Worm (Caenorhabditis elegans) whole organism, L1 larva: ENCODE measurements around the gene T01H10.11.

ENCODE experiments used
- C04F5.9 ChIP-seq: sonication (generic microtip); optimal IDR thresholded peaks from 2 replicates; lab custom pipeline; 2016; ENCODE audit warnings: missing genetic modification characterization, missing compliant biosample characterization
- C16A3.4 ChIP-seq: fragments of 150-350 bp; optimal IDR thresholded peaks from 2 replicates; lab custom pipeline; 2014; ENCODE audit warnings: missing biosample characterization, missing genetic modification characterization
- ceh-90 ChIP-seq: sonication (generic microtip); optimal IDR thresholded peaks from 2 replicates; lab custom pipeline; 2016; ENCODE audit warnings: missing genetic modification characterization, missing compliant biosample characterization
- dpl-1 ChIP-seq, 3 experiments: fragments of 150-350 bp in 2 of 3; sonication (generic microtip) in 1 of 3; optimal IDR thresholded peaks; 2 replicates each; lab custom pipeline; 2014 to 2017; ENCODE audit warnings: missing biosample characterization in 3 of 3, missing genetic modification characterization in 3 of 3, missing genetic modification reagents in 3 of 3
- efl-1 ChIP-seq, 4 experiments: fragments of 150-350 bp; optimal IDR thresholded peaks in 3 of 4; peaks in 1 of 4; 1 replicate in 1 of 4; 2 replicates in 3 of 4; lab custom pipeline; 2014; ENCODE audit warnings: missing biosample characterization in 2 of 4, missing genetic modification characterization in 2 of 4, missing genetic modification reagents in 2 of 4
- elt-2 ChIP-seq: sonication (generic microtip); optimal IDR thresholded peaks from 2 replicates; lab custom pipeline; 2016; ENCODE audit warnings: missing genetic modification characterization, mild to moderate bottlenecking, inconsistent platforms, missing compliant biosample characterization, missing genetic modification reagents
- ets-5 ChIP-seq: fragments of 200-800 bp; sonication (Bioruptor generic); IDR thresholded peaks from 2 replicates; pipeline ENCODE4 v1.3.6; 2022; ENCODE audit warnings: missing genetic modification characterization, missing compliant biosample characterization
- jun-1 ChIP-seq: fragments of 150-350 bp; optimal IDR thresholded peaks from 2 replicates; lab custom pipeline; 2014; ENCODE audit warnings: missing biosample characterization, missing genetic modification reagents, missing genetic modification characterization
- lin-14 ChIP-seq: fragments of 200-800 bp; sonication (Bioruptor generic); optimal IDR thresholded peaks from 2 replicates; lab custom pipeline; 2018; ENCODE audit warnings: mild to moderate bottlenecking, missing genetic modification characterization, moderate library complexity, missing compliant biosample characterization
- lin-35 ChIP-seq, 2 experiments: fragments of 150-350 bp; optimal IDR thresholded peaks; 2 replicates each; lab custom pipeline; 2014; ENCODE audit warnings: missing biosample characterization in 2 of 2, missing genetic modification characterization in 2 of 2, missing genetic modification reagents in 2 of 2
- nhr-19 ChIP-seq: fragments of 200-800 bp; sonication (Bioruptor generic); conservative IDR thresholded peaks from 2 replicates; pipeline ENCODE4 v1.3.6; 2022; ENCODE audit warnings: missing genetic modification characterization, missing compliant biosample characterization
- nhr-20 ChIP-seq: sonication (generic microtip); optimal IDR thresholded peaks from 2 replicates; lab custom pipeline; 2016; ENCODE audit warnings: mild to moderate bottlenecking, missing genetic modification characterization, missing compliant biosample characterization
- nhr-28 ChIP-seq: fragments of 150-350 bp; optimal IDR thresholded peaks from 2 replicates; lab custom pipeline; 2014; ENCODE audit warnings: missing biosample characterization, missing genetic modification characterization
- nhr-85 ChIP-seq: sonication (generic microtip); peaks from one replicate; lab custom pipeline; 2016; ENCODE audit warnings: missing genetic modification characterization, inconsistent platforms, missing compliant biosample characterization
- nhr-90 ChIP-seq: sonication (generic microtip); optimal IDR thresholded peaks from 2 replicates; lab custom pipeline; 2016; ENCODE audit warnings: mild to moderate bottlenecking, missing genetic modification characterization, missing compliant biosample characterization; ENCODE audit not compliant: poor library complexity
- rnt-1 ChIP-seq: sonication (generic microtip); optimal IDR thresholded peaks from 2 replicates; lab custom pipeline; 2016; ENCODE audit warnings: mild to moderate bottlenecking, missing genetic modification characterization, moderate library complexity, missing compliant biosample characterization
- sox-4 ChIP-seq: sonication (generic microtip); optimal IDR thresholded peaks from 2 replicates; lab custom pipeline; 2016; ENCODE audit warnings: missing genetic modification characterization, missing compliant biosample characterization
- sptf-1 ChIP-seq: fragments of 150-350 bp; optimal IDR thresholded peaks from 2 replicates; lab custom pipeline; 2014; ENCODE audit warnings: missing biosample characterization, missing genetic modification characterization
- sup-37 ChIP-seq: fragments of 200-800 bp; sonication (Bioruptor generic); optimal IDR thresholded peaks from 2 replicates; lab custom pipeline; 2018; ENCODE audit warnings: mild to moderate bottlenecking, missing genetic modification characterization, missing compliant biosample characterization
- swsn-7 ChIP-seq: sonication (generic microtip); optimal IDR thresholded peaks from 2 replicates; lab custom pipeline; 2016; ENCODE audit warnings: missing genetic modification characterization, missing compliant biosample characterization
- tlp-1 ChIP-seq: fragments of 150-350 bp; optimal IDR thresholded peaks from 2 replicates; lab custom pipeline; 2014; ENCODE audit warnings: missing biosample characterization, missing genetic modification characterization
- unc-130 ChIP-seq: fragments of 150-350 bp; optimal IDR thresholded peaks from 2 replicates; lab custom pipeline; 2017; ENCODE audit warnings: missing biosample characterization, missing genetic modification characterization, inconsistent platforms
- unc-30 ChIP-seq: sonication (generic microtip); optimal IDR thresholded peaks from 2 replicates; lab custom pipeline; 2017; ENCODE audit warnings: missing biosample characterization, missing genetic modification characterization
- vab-15 ChIP-seq: sonication (generic microtip); optimal IDR thresholded peaks from 2 replicates; lab custom pipeline; 2017; ENCODE audit warnings: missing genotype, mild to moderate bottlenecking, missing genetic modification characterization, missing compliant biosample characterization
- ztf-11 ChIP-seq, 2 experiments: sonication (generic microtip); optimal IDR thresholded peaks; 2 replicates each; lab custom pipeline; 2016 to 2017; ENCODE audit warnings: missing genetic modification characterization in 2 of 2, missing biosample characterization in 1 of 2, missing compliant biosample characterization in 1 of 2

T01H10.11 gene

DNA sequence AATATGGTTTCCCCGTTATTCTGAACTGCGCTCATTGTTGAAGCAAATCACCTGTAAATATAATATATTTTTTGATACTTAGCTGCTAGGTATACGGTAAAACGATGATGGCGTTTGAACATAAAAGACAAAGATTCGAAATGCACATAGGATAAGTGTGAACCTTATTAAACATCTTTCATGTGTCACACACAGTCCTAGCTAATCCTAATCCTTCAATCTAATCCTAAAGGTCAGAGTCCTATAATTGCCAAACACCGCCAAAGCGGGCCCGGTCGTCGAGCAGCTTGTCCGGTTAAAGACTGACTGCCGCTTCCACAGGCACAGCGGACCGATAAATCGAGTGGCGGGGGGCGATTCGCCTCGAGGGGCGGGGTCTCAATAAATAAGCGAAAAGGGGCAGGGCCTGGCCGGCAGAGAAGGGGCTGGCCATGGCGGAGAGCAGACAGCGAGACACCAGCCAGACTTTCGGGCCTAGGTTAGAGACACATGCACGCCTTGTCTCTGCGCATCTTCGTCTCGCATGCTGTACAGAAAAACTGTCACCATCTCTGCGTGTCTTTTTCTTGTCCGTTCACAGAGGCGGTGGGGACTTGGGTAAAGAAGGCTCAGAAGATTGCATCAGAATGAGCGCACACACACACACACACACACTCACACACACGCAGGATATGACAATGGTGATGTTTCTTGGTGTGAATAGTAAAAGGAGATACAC is 48.5 kb downstream of the T01H10.11 start, which contains the start of gene F57G12.1 (continued):
- TF ChIP-seq sox-4 (tag; lab: Kevin White, UChicago) (no peak), nhr-28 (no peak), ceh-90 (tag; lab: Kevin White, UChicago) (no peak), jun-1 (tag; lab: Kevin White, UChicago) (peak; percentile 77), efl-1 (optimal IDR thresholded peaks at IDR 0.05; lab: Kevin White, UChicago) (peak; percentile 48 to 76), efl-1 (GFP tag; optimal IDR thresholded peaks at IDR 0.05 in 1 of 2; lab: Kevin White, UChicago) (peak in 1 of 2 experiments; percentile 40), rnt-1 (peak; percentile 78), C16A3.4 (tag; lab: Kevin White, UChicago) (peak; percentile 80), sptf-1 (tag; lab: Kevin White, UChicago) (no peak), sup-37 (GFP tag; lab: Kevin White, UChicago) (peak; percentile 18), tlp-1 (no peak), vab-15 (tag; lab: Kevin White, UChicago) (no peak), nhr-19 (peak; percentile 66), C04F5.9 (tag; lab: Kevin White, UChicago) (no peak), unc-30 (tag; lab: Kevin White, UChicago) (no peak)

- TF ChIP-seq efl-1 (optimal IDR thresholded peaks at IDR 0.05; lab: Kevin White, UChicago): peak in 1 of 2 experiments; percentile 17
- no peak for TF ChIP-seq efl-1 (GFP tag; optimal IDR thresholded peaks at IDR 0.05 in 1 of 2; lab: Kevin White, UChicago)
- TF ChIP-seq lin-14: peak; percentile 56
- peak; percentile 25 for TF ChIP-seq nhr-90 (tag; lab: Kevin White, UChicago)
- peak in 1 of 2 experiments; percentile 19 for TF ChIP-seq ztf-11 (tag; optimal IDR thresholded peaks at IDR 0.05; lab: Kevin White, UChicago)
- TF ChIP-seq nhr-85 (tag; lab: Kevin White, UChicago): peak; percentile 85
- TF ChIP-seq lin-35 (GFP tag; optimal IDR thresholded peaks at IDR 0.05; lab: Kevin White, UChicago): peak in 1 of 2 experiments; percentile 1
- peak; percentile 18 for TF ChIP-seq rnt-1
- peak; percentile 18 for TF ChIP-seq nhr-20
- peak; percentile 10 for TF ChIP-seq elt-2
- no peak for TF ChIP-seq swsn-7 (tag; lab: Kevin White, UChicago)
- no peak for TF ChIP-seq ets-5 (GFP tag; lab: Robert Waterston, UW)
- TF ChIP-seq unc-130: no peak
- TF ChIP-seq dpl-1 (GFP tag; optimal IDR thresholded peaks at IDR 0.05; lab: Kevin White, UChicago): no peak
Measured at ce11 chrX:12172482-12173134, 49.4 kb downstream of the T01H10.11 start.
